Fruit fly (Drosophila melanogaster) whole organism, embryonic: ENCODE data around the gene MtnD.
A peak's percentile ranks its signal among the peaks of the same experiment; 100 is the strongest.

Source experiments
- Adf1 ChIP-seq: fragments of 200-800 bp; sonication (Bioruptor generic); IDR thresholded peaks from 2 replicates; pipeline ENCODE4 v1.3.6; 2022; ENCODE audit warnings: missing biosample characterization, missing genetic modification characterization
- BEAF-32 ChIP-seq: fragments of 200-800 bp; sonication (Bioruptor generic); optimal IDR thresholded peaks from 3 replicates; lab custom pipeline; 2017; ENCODE audit warnings: missing biosample characterization, missing genetic modification characterization, mild to moderate bottlenecking, moderate library complexity, missing genetic modification reagents
- CG13287 ChIP-seq: fragments of 200-800 bp; sonication (Bioruptor generic); IDR thresholded peaks from 2 replicates; pipeline ENCODE4 v1.3.6; 2022; ENCODE audit warnings: missing biosample characterization, missing genetic modification characterization; ENCODE audit not compliant: partially characterized antibody
- CG14710 ChIP-seq: fragments of 200-800 bp; sonication (Bioruptor generic); optimal IDR thresholded peaks from 3 replicates; lab custom pipeline; 2019; ENCODE audit warnings: missing biosample characterization, mild to moderate bottlenecking, missing genetic modification characterization, moderate library complexity
- CG1603 ChIP-seq: fragments of 200-800 bp; sonication (Bioruptor generic); optimal IDR thresholded peaks from 2 replicates; lab custom pipeline; 2019; ENCODE audit warnings: missing biosample characterization, mild to moderate bottlenecking, missing genetic modification characterization, moderate library complexity
- CG17328 ChIP-seq: fragments of 200-800 bp; sonication (Bioruptor generic); IDR thresholded peaks from 2 replicates; pipeline ENCODE4 v1.3.6; 2022; ENCODE audit warnings: missing biosample characterization, missing genetic modification characterization
- CG17829 ChIP-seq: fragments of 200-800 bp; optimal IDR thresholded peaks from 2 replicates; lab custom pipeline; 2019; ENCODE audit warnings: missing biosample characterization, mild to moderate bottlenecking, missing genetic modification characterization, moderate library complexity
- CG32767 ChIP-seq: fragments of 200-800 bp; sonication (Bioruptor generic); IDR thresholded peaks from 2 replicates; pipeline ENCODE4 v1.3.6; 2022; ENCODE audit warnings: missing biosample characterization, missing genetic modification characterization
- CG34376 ChIP-seq: fragments of 200-800 bp; sonication (Bioruptor generic); optimal IDR thresholded peaks from 2 replicates; lab custom pipeline; 2018; ENCODE audit warnings: missing biosample characterization, mild to moderate bottlenecking, missing genetic modification characterization
- CG3838 ChIP-seq: fragments of 200-800 bp; sonication (Bioruptor generic); optimal IDR thresholded peaks from 3 replicates; lab custom pipeline; 2016; ENCODE audit warnings: missing biosample characterization, missing genetic modification characterization
- CG3847 ChIP-seq: fragments of 200-800 bp; sonication (Bioruptor generic); IDR thresholded peaks from 2 replicates; pipeline ENCODE4 v1.3.6; 2022; ENCODE audit warnings: missing biosample characterization, missing genetic modification characterization
- CG9437 ChIP-seq: fragments of 200-800 bp; sonication (Bioruptor generic); optimal IDR thresholded peaks from 2 replicates; lab custom pipeline; 2018; ENCODE audit warnings: missing biosample characterization, mild to moderate bottlenecking, missing genetic modification characterization
- Dp ChIP-seq: fragments of 200-800 bp; sonication (Bioruptor generic); optimal IDR thresholded peaks from 2 replicates; lab custom pipeline; 2018; ENCODE audit warnings: missing biosample characterization, mild to moderate bottlenecking, missing genetic modification characterization, moderate library complexity
- Dref ChIP-seq: fragments of 200-800 bp; sonication (Bioruptor generic); IDR thresholded peaks from 2 replicates; pipeline ENCODE4 v1.3.6; 2022; ENCODE audit warnings: missing biosample characterization, missing genetic modification characterization
- E2f2 ChIP-seq: fragments of 200-800 bp; sonication (Bioruptor generic); IDR thresholded peaks from 2 replicates; pipeline ENCODE4 v1.3.6; 2022; ENCODE audit warnings: missing biosample characterization, missing genetic modification characterization
- HLH3B ChIP-seq: fragments of 200-800 bp; sonication (Bioruptor generic); IDR thresholded peaks from 2 replicates; pipeline ENCODE4 v1.3.6; 2022; ENCODE audit warnings: missing biosample characterization, missing genetic modification characterization
- Lhr ChIP-seq: fragments of 200-800 bp; sonication (Bioruptor generic); optimal IDR thresholded peaks from 3 replicates; lab custom pipeline; 2017; ENCODE audit warnings: mild to moderate bottlenecking, missing biosample characterization, missing genetic modification reagents, missing genetic modification characterization
- MBD-R2 ChIP-seq: fragments of 200-800 bp; sonication (Bioruptor generic); IDR thresholded peaks from 2 replicates; pipeline ENCODE4 v1.3.6; 2022; ENCODE audit warnings: missing biosample characterization, missing genetic modification characterization
- MESR4 ChIP-seq: fragments of 200-800 bp; sonication (Bioruptor generic); optimal IDR thresholded peaks from 2 replicates; lab custom pipeline; 2018; ENCODE audit warnings: missing biosample characterization, mild to moderate bottlenecking, missing genetic modification characterization, moderate library complexity
- Optix ChIP-seq: fragments of 200-800 bp; sonication (Bioruptor generic); IDR thresholded peaks from 3 replicates; pipeline ENCODE4 v1.3.6; 2022; ENCODE audit warnings: missing biosample characterization, missing genetic modification characterization
- PHDP ChIP-seq: fragments of 200-800 bp; sonication (Bioruptor generic); optimal IDR thresholded peaks from 3 replicates; lab custom pipeline; 2018; ENCODE audit warnings: missing biosample characterization, mild to moderate bottlenecking, missing genetic modification characterization, moderate library complexity
- Side ChIP-seq: fragments of 200-800 bp; sonication (Bioruptor generic); optimal IDR thresholded peaks from 2 replicates; lab custom pipeline; 2016; ENCODE audit warnings: missing biosample characterization, missing genetic modification characterization
- Sin3A ChIP-seq: fragments of >200 bp; optimal IDR thresholded peaks from 2 replicates; lab custom pipeline; 2018
- Stat92E ChIP-seq, 3 experiments: fragments of >200 bp in 2 of 3; fragments of 200-800 bp in 1 of 3; sonication (Bioruptor generic) in 1 of 3; optimal IDR thresholded peaks; 2 replicates each; lab custom pipeline; 2017 to 2019; ENCODE audit warnings: missing biosample characterization in 3 of 3, missing genetic modification characterization in 3 of 3, mild to moderate bottlenecking in 1 of 3, moderate library complexity in 1 of 3
- YL-1 ChIP-seq: fragments of 200-800 bp; sonication (Bioruptor generic); optimal IDR thresholded peaks from 3 replicates; lab custom pipeline; 2017; ENCODE audit warnings: missing biosample characterization, mild to moderate bottlenecking, missing genetic modification characterization
- amos ChIP-seq: fragments of 200-800 bp; sonication (Bioruptor generic); IDR thresholded peaks from 2 replicates; pipeline ENCODE4 v1.3.6; 2022; ENCODE audit warnings: missing biosample characterization, missing genetic modification characterization; ENCODE audit not compliant: partially characterized antibody
- bbx ChIP-seq: fragments of 200-800 bp; sonication (Bioruptor generic); IDR thresholded peaks from 2 replicates; pipeline ENCODE4 v1.3.6; 2022; ENCODE audit warnings: missing biosample characterization, missing genetic modification characterization; ENCODE audit not compliant: partially characterized antibody
- bigmax ChIP-seq: fragments of 200-800 bp; sonication (Bioruptor generic); optimal IDR thresholded peaks from 2 replicates; lab custom pipeline; 2018; ENCODE audit warnings: missing biosample characterization, mild to moderate bottlenecking, missing genetic modification characterization
- ci ChIP-seq: fragments of 200-800 bp; sonication (Bioruptor generic); IDR thresholded peaks from 3 replicates; pipeline ENCODE4 v1.3.6; 2022; ENCODE audit warnings: missing biosample characterization, missing genetic modification characterization
- crol ChIP-seq: fragments of 200-800 bp; sonication (Bioruptor generic); IDR thresholded peaks from 2 replicates; pipeline ENCODE4 v1.3.6; 2022; ENCODE audit warnings: missing biosample characterization, missing genetic modification characterization
- dm ChIP-seq: fragments of 200-800 bp; sonication (Bioruptor generic); optimal IDR thresholded peaks from 3 replicates; lab custom pipeline; 2016; ENCODE audit warnings: missing biosample characterization, missing genetic modification characterization
- ftz-f1 ChIP-seq: fragments of 200-800 bp; sonication (Bioruptor generic); optimal IDR thresholded peaks from 2 replicates; lab custom pipeline; 2016; ENCODE audit warnings: missing biosample characterization, missing genetic modification characterization
- gem ChIP-seq: fragments of 200-800 bp; sonication (Bioruptor generic); optimal IDR thresholded peaks from 2 replicates; lab custom pipeline; 2019; ENCODE audit warnings: missing biosample characterization, mild to moderate bottlenecking, missing genetic modification characterization, moderate library complexity
- nmo ChIP-seq: fragments of 200-800 bp; sonication (Bioruptor generic); optimal IDR thresholded peaks from 2 replicates; lab custom pipeline; 2018; ENCODE audit warnings: missing biosample characterization, mild to moderate bottlenecking, missing genetic modification characterization, moderate library complexity
- phol ChIP-seq: fragments of 200-800 bp; sonication (Bioruptor generic); optimal IDR thresholded peaks from 3 replicates; lab custom pipeline; 2018; ENCODE audit warnings: missing biosample characterization, mild to moderate bottlenecking, missing genetic modification characterization, moderate library complexity
- prd ChIP-seq, 3 experiments: fragments of >200 bp in 2 of 3; fragments of 200-800 bp in 1 of 3; sonication (Bioruptor generic) in 1 of 3; optimal IDR thresholded peaks in 2 of 3; IDR thresholded peaks in 1 of 3; 2 replicates in 2 of 3; 3 replicates in 1 of 3; pipeline versions ENCODE4 v1.3.6 to Lab custom; 2017 to 2022; ENCODE audit warnings: missing biosample characterization in 1 of 3, missing genetic modification characterization in 1 of 3
- sens ChIP-seq: fragments of 200-800 bp; sonication (Bioruptor generic); peaks from one replicate; lab custom pipeline; 2016; ENCODE audit warnings: missing biosample characterization, missing genetic modification characterization
- stwl ChIP-seq: fragments of 200-800 bp; sonication (Bioruptor generic); optimal IDR thresholded peaks from 3 replicates; lab custom pipeline; 2018; ENCODE audit warnings: missing biosample characterization, mild to moderate bottlenecking, missing genetic modification characterization, moderate library complexity
- trem ChIP-seq: fragments of 200-800 bp; optimal IDR thresholded peaks from 3 replicates; lab custom pipeline; 2019; ENCODE audit warnings: missing biosample characterization, mild to moderate bottlenecking, missing genetic modification characterization, moderate library complexity
- unc-4 ChIP-seq: fragments of 200-800 bp; sonication (Bioruptor generic); IDR thresholded peaks from 2 replicates; pipeline ENCODE4 v1.3.6; 2022; ENCODE audit warnings: missing biosample characterization, missing genetic modification characterization; ENCODE audit not compliant: partially characterized antibody
- zen2 ChIP-seq: fragments of 200-800 bp; sonication (Bioruptor generic); IDR thresholded peaks from 3 replicates; pipeline ENCODE4 v1.3.6; 2022; ENCODE audit warnings: missing biosample characterization, missing genetic modification characterization; ENCODE audit not compliant: partially characterized antibody
- zfh1 ChIP-seq: fragments of 200-800 bp; sonication (Bioruptor generic); IDR thresholded peaks from 3 replicates; pipeline ENCODE4 v1.3.6; 2022; ENCODE audit warnings: missing biosample characterization, missing genetic modification characterization

The MtnD gene

DNA sequence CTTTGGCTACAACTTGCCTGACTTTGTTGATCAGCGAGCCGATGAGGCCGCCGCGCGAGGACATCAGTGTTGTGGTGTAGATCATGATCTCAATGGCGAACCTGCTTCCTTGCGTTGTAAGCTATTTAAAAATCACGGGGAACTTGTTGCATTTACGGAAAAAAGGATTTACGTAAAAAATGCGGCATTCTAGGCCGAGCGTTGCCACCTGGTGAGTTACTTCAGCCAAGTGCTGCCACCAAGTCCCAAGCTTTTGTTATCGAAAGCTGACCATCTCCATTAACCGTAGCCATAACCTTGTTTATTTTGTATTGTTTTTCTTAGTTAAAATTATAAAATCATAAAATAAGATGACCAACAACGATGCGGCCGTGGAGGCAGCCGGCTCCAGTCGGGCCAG is 42.0 kb downstream of the MtnD start, which contains the start of the genes TFAM and CG5412 (continued):
- TF ChIP-seq Dp (GFP tag; lab: Kevin White, UChicago) (peak; percentile 38), phol (tag; lab: Kevin White, UChicago) (peak; percentile 49), CG34376 (no peak), Stat92E (GFP tag; optimal IDR thresholded peaks at IDR 0.05; lab: Kevin White, UChicago) (peak in 1 of 3 experiments; percentile 49), prd (optimal IDR thresholded peaks at IDR 0.05; lab: Kevin White, UChicago) (no peak), prd (GFP tag; IDR thresholded peaks at IDR 0.05; lab: Robert Waterston, UW) (no peak), Optix (GFP tag; lab: Robert Waterston, UW) (no peak), zfh1 (GFP tag; lab: Robert Waterston, UW) (no peak), CG17328 (GFP tag; lab: Robert Waterston, UW) (no peak), E2f2 (GFP tag; lab: Robert Waterston, UW) (peak; percentile 56; the same call in 1 of the 2 replicates), amos (GFP tag; lab: Robert Waterston, UW) (peak; percentile 45; the same call in 1 of the 2 replicates), CG13287 (GFP tag; lab: Robert Waterston, UW) (peak; percentile 58), PHDP (tag; lab: Kevin White, UChicago) (no peak), gem (tag; lab: Kevin White, UChicago) (no peak), CG32767 (GFP tag; lab: Robert Waterston, UW) (no peak), stwl (tag; lab: Kevin White, UChicago) (peak; percentile 55), CG17829 (tag; lab: Kevin White, UChicago) (peak; percentile 26), Sin3A (lab: Kevin White, UChicago) (peak; percentile 31), ftz-f1 (GFP tag; lab: Kevin White, UChicago) (peak; percentile 71), CG9437 (peak; percentile 56), crol (GFP tag; lab: Robert Waterston, UW) (0 out of 2 replicates have a peak, but pooled peaks have one; percentile 2), dm (peak; percentile 24), CG1603 (tag; lab: Kevin White, UChicago) (peak; percentile 50), YL-1 (GFP tag; lab: Kevin White, UChicago) (peak; percentile 84), MBD-R2 (GFP tag; lab: Robert Waterston, UW) (peak; percentile 93), nmo (GFP tag; lab: Kevin White, UChicago) (peak; percentile 14), zen2 (GFP tag; lab: Robert Waterston, UW) (peak; percentile 33; the same call in 1 of the 3 replicates), bigmax (GFP tag; lab: Kevin White, UChicago) (peak; percentile 96), ci (GFP tag; lab: Robert Waterston, UW) (0 out of 3 replicates have a peak, but pooled peaks have one; percentile 9), Dref (GFP tag; lab: Robert Waterston, UW) (peak; percentile 75), CG3838 (GFP tag; lab: Kevin White, UChicago) (no peak), Side (GFP tag; lab: Kevin White, UChicago) (no peak), CG3847 (GFP tag; lab: Robert Waterston, UW) (peak; percentile 37; the same call in 1 of the 2 replicates), CG14710 (peak; percentile 21), sens (GFP tag; lab: Kevin White, UChicago) (peak; percentile 83), unc-4 (GFP tag; lab: Robert Waterston, UW) (peak; percentile 33; the same call in 1 of the 2 replicates), trem (peak; percentile 55), BEAF-32 (GFP tag; lab: Kevin White, UChicago) (peak; percentile 42), Lhr (GFP tag; lab: Kevin White, UChicago) (peak; percentile 13), Adf1 (GFP tag; lab: Robert Waterston, UW) (no peak), MESR4 (peak; percentile 83), HLH3B (GFP tag; lab: Robert Waterston, UW) (no peak), bbx (GFP tag; lab: Robert Waterston, UW) (peak; percentile 61; the same call in 1 of the 2 replicates)
